Fruit fly (Drosophila melanogaster): ENCODE results near the gene CG8925.
A peak's percentile ranks its signal among the peaks of the same experiment; 100 is the strongest.

Gene CG8925

dm6 chr3R:16214474-16215318 is 42.9 kb downstream of the CG8925 start (continued):
- TF ChIP-seq fd59A (GFP tag; optimal IDR thresholded peaks at IDR 0.05) (no peak), Eip75B (GFP tag; optimal IDR thresholded peaks at IDR 0.05) (no peak), CG6163 (GFP tag; IDR thresholded peaks at IDR 0.05) (no peak; the same call in 2 of the 3 replicates), Blimp-1 (GFP tag; optimal IDR thresholded peaks at IDR 0.05) (no peak), CG31627 (GFP tag; optimal IDR thresholded peaks at IDR 0.05) (peak; percentile 2), cyc (GFP tag; optimal IDR thresholded peaks at IDR 0.05) (peak; percentile 17), net (GFP tag; optimal IDR thresholded peaks at IDR 0.05) (peak; percentile 21), Hr39 (GFP tag; optimal IDR thresholded peaks at IDR 0.05) (peak; percentile 24), svp (GFP tag) (peak; percentile 73), Sox15 (GFP tag; optimal IDR thresholded peaks at IDR 0.05) (no peak), Lpt (GFP tag; optimal IDR thresholded peaks at IDR 0.05) (no peak), Gug (GFP tag; IDR thresholded peaks at IDR 0.05) (no peak), CG9139 (GFP tag; optimal IDR thresholded peaks at IDR 0.05) (no peak), CG11294 (GFP tag; IDR thresholded peaks at IDR 0.05) (no peak), Sox14 (GFP tag; optimal IDR thresholded peaks at IDR 0.05) (peak; percentile 5), CG15336 (GFP tag; IDR thresholded peaks at IDR 0.05) (no peak), CG1621 (tag; optimal IDR thresholded peaks at IDR 0.05) (no peak), Hr38 (GFP tag; optimal IDR thresholded peaks at IDR 0.05) (no peak), vri (GFP tag; optimal IDR thresholded peaks at IDR 0.05) (no peak), Met (GFP tag; optimal IDR thresholded peaks at IDR 0.05) (peak; percentile 24), Eip93F (GFP tag; optimal IDR thresholded peaks at IDR 0.05) (no peak), CG6792 (GFP tag; optimal IDR thresholded peaks at IDR 0.05) (no peak), CG32006 (GFP tag; optimal IDR thresholded peaks at IDR 0.05) (peak; percentile 59), salr (GFP tag; optimal IDR thresholded peaks at IDR 0.05) (peak in 1 of 2 experiments; percentile 41), acj6 (GFP tag; optimal IDR thresholded peaks at IDR 0.05) (no peak)

dm6 chr3R:16215319-16215701 is 43.5 kb downstream of the CG8925 start:
- TF ChIP-seq OdsH (GFP tag; optimal IDR thresholded peaks at IDR 0.05) (no peak), Hr39 (GFP tag; optimal IDR thresholded peaks at IDR 0.05) (no peak), ss (GFP tag; optimal IDR thresholded peaks at IDR 0.05) (no peak), net (GFP tag; optimal IDR thresholded peaks at IDR 0.05) (no peak), dac (GFP tag; optimal IDR thresholded peaks at IDR 0.05) (no peak)

dm6 chr3R:16217368-16217767 is 45.6 kb downstream of the CG8925 start:
- TF ChIP-seq Sox14 (GFP tag; optimal IDR thresholded peaks at IDR 0.05), result no peak
- no peak for TF ChIP-seq Hr38 (GFP tag; optimal IDR thresholded peaks at IDR 0.05)
- peak; percentile 37 for TF ChIP-seq acj6 (GFP tag; optimal IDR thresholded peaks at IDR 0.05)
- peak; percentile 21 for TF ChIP-seq Hr39 (GFP tag; optimal IDR thresholded peaks at IDR 0.05)
- TF ChIP-seq CG11294 (GFP tag; IDR thresholded peaks at IDR 0.05), result no peak
- no peak for TF ChIP-seq CG15336 (GFP tag; IDR thresholded peaks at IDR 0.05)
- no peak for TF ChIP-seq vri (GFP tag; optimal IDR thresholded peaks at IDR 0.05)
- peak; percentile 46 for TF ChIP-seq topi (GFP tag; optimal IDR thresholded peaks at IDR 0.05)
- no peak for TF ChIP-seq CG11762 (GFP tag; optimal IDR thresholded peaks at IDR 0.05; ENCODE audit: insufficient read depth)
- peak; percentile 13 for TF ChIP-seq salr (GFP tag; optimal IDR thresholded peaks at IDR 0.05)
- peak; percentile 7 for TF ChIP-seq Sox15 (GFP tag; optimal IDR thresholded peaks at IDR 0.05)
- peak; percentile 12 for TF ChIP-seq net (GFP tag; optimal IDR thresholded peaks at IDR 0.05)
- TF ChIP-seq pdm3 (GFP tag; optimal IDR thresholded peaks at IDR 0.05), result peak; percentile 27
- peak; percentile 30 for TF ChIP-seq Ets96B (tag; optimal IDR thresholded peaks at IDR 0.05)
- TF ChIP-seq CG31627 (GFP tag; optimal IDR thresholded peaks at IDR 0.05), result peak; percentile 15
- TF ChIP-seq CG11902 (GFP tag; optimal IDR thresholded peaks at IDR 0.05), result no peak
- peak; percentile 15 for TF ChIP-seq lz (GFP tag; optimal IDR thresholded peaks at IDR 0.05)
- no peak for TF ChIP-seq Gug (GFP tag; IDR thresholded peaks at IDR 0.05)
- TF ChIP-seq CG8632 (GFP tag; optimal IDR thresholded peaks at IDR 0.05), result no peak
- TF ChIP-seq Sox102F (GFP tag; optimal IDR thresholded peaks at IDR 0.05), result no peak
- TF ChIP-seq spab (GFP tag; optimal IDR thresholded peaks at IDR 0.05), result peak; percentile 33
- TF ChIP-seq fkh (GFP tag; optimal IDR thresholded peaks at IDR 0.05), result no peak
- TF ChIP-seq CG6792 (GFP tag; optimal IDR thresholded peaks at IDR 0.05), result peak; percentile 9
- no peak for TF ChIP-seq CG6163 (GFP tag; IDR thresholded peaks at IDR 0.05)
- TF ChIP-seq achi (GFP tag; optimal IDR thresholded peaks at IDR 0.05), result peak; percentile 29
- TF ChIP-seq CG6808 (GFP tag; optimal IDR thresholded peaks at IDR 0.05), result no peak
- TF ChIP-seq Blimp-1 (GFP tag; optimal IDR thresholded peaks at IDR 0.05), result no peak
- TF ChIP-seq CG3032 (tag; optimal IDR thresholded peaks at IDR 0.05), result peak; percentile 15
- TF ChIP-seq CG32006 (GFP tag; optimal IDR thresholded peaks at IDR 0.05), result peak; percentile 65
- TF ChIP-seq dac (GFP tag; optimal IDR thresholded peaks at IDR 0.05), result peak; percentile 19
- peak; percentile 32 for TF ChIP-seq Eip75B (GFP tag; optimal IDR thresholded peaks at IDR 0.05)
- TF ChIP-seq eg (GFP tag; IDR thresholded peaks at IDR 0.05), result peak; percentile 29; the same call in 1 of the 3 replicates
- TF ChIP-seq CG6276 (GFP tag; optimal IDR thresholded peaks at IDR 0.05), result peak; percentile 2
- TF ChIP-seq Met (GFP tag; optimal IDR thresholded peaks at IDR 0.05), result peak; percentile 43
- peak; percentile 48 for TF ChIP-seq OdsH (GFP tag; optimal IDR thresholded peaks at IDR 0.05)
